Worm (Caenorhabditis elegans) whole organism, late embryonic: Measurements from ENCODE around the gene coq-8.

Experiments
- C08G9.2 ChIP-seq: sonication (generic microtip); optimal IDR thresholded peaks from 2 replicates; lab custom pipeline; 2016; ENCODE audit warnings: mild to moderate bottlenecking, missing genetic modification characterization, moderate library complexity, missing compliant biosample characterization
- C38D4.7 ChIP-seq: fragments of 200-800 bp; sonication (Bioruptor generic); optimal IDR thresholded peaks from 2 replicates; lab custom pipeline; 2018; ENCODE audit warnings: mild to moderate bottlenecking, missing genetic modification characterization, moderate library complexity, missing compliant biosample characterization
- T23F11.4 ChIP-seq: fragments of 200-800 bp; sonication (Bioruptor generic); optimal IDR thresholded peaks from 2 replicates; lab custom pipeline; 2018; ENCODE audit warnings: mild to moderate bottlenecking, missing genetic modification characterization, missing compliant biosample characterization
- Y22D7AL.16 ChIP-seq: sonication (generic microtip); optimal IDR thresholded peaks from 2 replicates; lab custom pipeline; 2016; ENCODE audit warnings: missing genetic modification characterization, missing compliant biosample characterization
- ama-1 ChIP-seq: fragments of 150-350 bp; optimal IDR thresholded peaks from 2 replicates; lab custom pipeline; 2014
- ceh-14 ChIP-seq: sonication (generic microtip); optimal IDR thresholded peaks from 2 replicates; lab custom pipeline; 2016; ENCODE audit warnings: missing genotype, missing genetic modification characterization, missing compliant biosample characterization
- ceh-18 ChIP-seq: sonication (generic microtip); optimal IDR thresholded peaks from 2 replicates; lab custom pipeline; 2016; ENCODE audit warnings: missing genetic modification characterization, missing compliant biosample characterization
- ceh-19 ChIP-seq: fragments of 200-800 bp; sonication (Bioruptor generic); optimal IDR thresholded peaks from 2 replicates; lab custom pipeline; 2018; ENCODE audit warnings: mild to moderate bottlenecking, missing genetic modification characterization, missing compliant biosample characterization
- ceh-2 ChIP-seq: sonication (generic microtip); optimal IDR thresholded peaks from 2 replicates; lab custom pipeline; 2016; ENCODE audit warnings: missing genotype, missing genetic modification characterization, missing compliant biosample characterization
- ceh-22 ChIP-seq: sonication (generic microtip); optimal IDR thresholded peaks from 2 replicates; lab custom pipeline; 2017; ENCODE audit warnings: missing biosample characterization, missing genetic modification characterization
- ceh-31 ChIP-seq: sonication (generic microtip); optimal IDR thresholded peaks from 2 replicates; lab custom pipeline; 2016; ENCODE audit warnings: missing genetic modification characterization, missing compliant biosample characterization
- ceh-45 ChIP-seq: fragments of 200-800 bp; sonication (Bioruptor generic); IDR thresholded peaks from 2 replicates; pipeline ENCODE4 v1.3.6; 2022; ENCODE audit warnings: missing genetic modification reagents, missing genetic modification characterization, missing compliant biosample characterization
- ceh-48 ChIP-seq: sonication (generic microtip); optimal IDR thresholded peaks from 2 replicates; lab custom pipeline; 2016; ENCODE audit warnings: missing genetic modification characterization, inconsistent platforms, missing compliant biosample characterization
- ceh-6 ChIP-seq: fragments of 200-800 bp; sonication (Bioruptor generic); optimal IDR thresholded peaks from 2 replicates; lab custom pipeline; 2018; ENCODE audit warnings: mild to moderate bottlenecking, missing genetic modification characterization, missing compliant biosample characterization
- dmd-4 ChIP-seq: sonication (generic microtip); optimal IDR thresholded peaks from 2 replicates; lab custom pipeline; 2016; ENCODE audit warnings: borderline replicate concordance, missing genetic modification characterization, missing compliant biosample characterization
- elt-2 ChIP-seq: sonication (generic microtip); optimal IDR thresholded peaks from 2 replicates; lab custom pipeline; 2016; ENCODE audit warnings: missing genetic modification reagents, missing genetic modification characterization, missing compliant biosample characterization
- ets-4 ChIP-seq: sonication (generic microtip); optimal IDR thresholded peaks from 2 replicates; lab custom pipeline; 2016; ENCODE audit warnings: missing genetic modification characterization, missing compliant biosample characterization
- eyg-1 ChIP-seq: sonication (generic microtip); optimal IDR thresholded peaks from 2 replicates; lab custom pipeline; 2016; ENCODE audit warnings: missing genotype, missing genetic modification characterization, missing compliant biosample characterization
- gmeb-2 ChIP-seq: sonication (generic microtip); optimal IDR thresholded peaks from 2 replicates; lab custom pipeline; 2016; ENCODE audit warnings: missing genetic modification characterization, inconsistent platforms, missing compliant biosample characterization
- hlh-13 ChIP-seq: fragments of 200-800 bp; sonication (Bioruptor generic); optimal IDR thresholded peaks from 2 replicates; lab custom pipeline; 2018; ENCODE audit warnings: mild to moderate bottlenecking, missing genetic modification characterization, missing compliant biosample characterization
- hlh-8 ChIP-seq: sonication (generic microtip); optimal IDR thresholded peaks from 2 replicates; lab custom pipeline; 2016; ENCODE audit warnings: missing genotype, missing genetic modification characterization, missing compliant biosample characterization
- lim-6 ChIP-seq: sonication (generic microtip); optimal IDR thresholded peaks from 2 replicates; lab custom pipeline; 2016; ENCODE audit warnings: missing genetic modification characterization, missing compliant biosample characterization
- lin-11 ChIP-seq: fragments of 200-800 bp; sonication (Bioruptor generic); optimal IDR thresholded peaks from 2 replicates; lab custom pipeline; 2018; ENCODE audit warnings: mild to moderate bottlenecking, missing genetic modification characterization, missing compliant biosample characterization
- mec-3 ChIP-seq: sonication (generic microtip); optimal IDR thresholded peaks from 2 replicates; lab custom pipeline; 2016; ENCODE audit warnings: borderline replicate concordance, missing genetic modification characterization, missing compliant biosample characterization
- npax-4 ChIP-seq: sonication (generic microtip); optimal IDR thresholded peaks from 2 replicates; lab custom pipeline; 2016; ENCODE audit warnings: missing genetic modification characterization, missing compliant biosample characterization
- pag-3 ChIP-seq: sonication (generic microtip); optimal IDR thresholded peaks from 2 replicates; lab custom pipeline; 2016; ENCODE audit warnings: missing compliant biosample characterization, missing genetic modification characterization, borderline replicate concordance
- pax-1 ChIP-seq: fragments of 150-350 bp; optimal IDR thresholded peaks from 2 replicates; lab custom pipeline; 2014; ENCODE audit warnings: missing biosample characterization, missing genetic modification characterization
- pha-2 ChIP-seq: sonication (generic microtip); optimal IDR thresholded peaks from 2 replicates; lab custom pipeline; 2017; ENCODE audit warnings: mild to moderate bottlenecking, missing genetic modification characterization, missing compliant biosample characterization
- pha-4 ChIP-seq: fragments of 150-350 bp; optimal IDR thresholded peaks from 2 replicates; lab custom pipeline; 2018; ENCODE audit warnings: missing biosample characterization, missing genetic modification reagents, missing genetic modification characterization
- pqm-1 ChIP-seq: sonication (generic microtip); optimal IDR thresholded peaks from 2 replicates; lab custom pipeline; 2016; ENCODE audit warnings: missing genetic modification characterization, missing compliant biosample characterization
- pros-1 ChIP-seq: fragments of 150-350 bp; optimal IDR thresholded peaks from 2 replicates; lab custom pipeline; 2014; ENCODE audit warnings: missing biosample characterization, missing genetic modification reagents, missing genetic modification characterization
- ref-2 ChIP-seq: sonication (generic microtip); optimal IDR thresholded peaks from 2 replicates; lab custom pipeline; 2016; ENCODE audit warnings: missing genetic modification characterization, missing compliant biosample characterization
- rnt-1 ChIP-seq: sonication (generic microtip); optimal IDR thresholded peaks from 2 replicates; lab custom pipeline; 2016; ENCODE audit warnings: missing genetic modification characterization, missing compliant biosample characterization
- sdc-2 ChIP-seq: sonication (generic microtip); optimal IDR thresholded peaks from 2 replicates; lab custom pipeline; 2016; ENCODE audit warnings: missing genotype, missing genetic modification characterization, missing compliant biosample characterization
- unc-3 ChIP-seq, 2 experiments: fragments of 200-800 bp in 1 of 2; sonication (Bioruptor generic) in 1 of 2; sonication (generic microtip) in 1 of 2; conservative IDR thresholded peaks in 1 of 2; optimal IDR thresholded peaks in 1 of 2; 2 replicates each; pipeline versions ENCODE4 v1.3.6 to Lab custom; 2016 to 2022; ENCODE audit warnings: missing compliant biosample characterization in 2 of 2, missing genetic modification characterization in 2 of 2, missing genetic modification reagents in 1 of 2
- unc-42 ChIP-seq: sonication (generic microtip); optimal IDR thresholded peaks from 2 replicates; lab custom pipeline; 2016; ENCODE audit warnings: missing genotype, missing genetic modification characterization, missing compliant biosample characterization
- unc-86 ChIP-seq: sonication (generic microtip); optimal IDR thresholded peaks from 2 replicates; lab custom pipeline; 2016; ENCODE audit warnings: missing genetic modification characterization, missing compliant biosample characterization
- zip-5 ChIP-seq: sonication (generic microtip); optimal IDR thresholded peaks from 2 replicates; lab custom pipeline; 2016; ENCODE audit warnings: missing genetic modification characterization, missing compliant biosample characterization

The coq-8 gene

DNA sequence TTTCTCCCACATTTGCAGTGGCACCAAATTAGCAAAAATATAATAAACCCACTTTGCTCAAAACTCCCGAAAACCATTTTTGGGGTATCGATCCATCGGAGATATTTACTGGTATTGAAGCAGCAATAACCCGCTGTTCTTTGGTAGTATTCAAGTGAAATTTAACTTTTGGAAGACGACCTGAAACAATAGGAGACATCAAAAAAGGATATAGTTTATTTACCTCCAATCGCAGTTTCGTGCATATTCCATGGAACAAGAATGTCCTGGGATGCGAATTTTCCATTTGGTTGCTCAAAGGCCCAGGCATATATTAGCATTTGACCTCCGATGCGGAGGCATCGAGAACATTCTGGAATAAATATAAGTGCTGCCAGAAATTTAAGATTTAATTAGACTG, 10.2 kb downstream of the coq-8 start:
- TF ChIP-seq pax-1 (tag; lab: Kevin White, UChicago) (no peak), dmd-4 (tag; lab: Kevin White, UChicago) (no peak), C38D4.7 (GFP tag; lab: Kevin White, UChicago) (no peak), ceh-48 (tag; lab: Kevin White, UChicago) (no peak), hlh-8 (no peak), Y22D7AL.16 (tag; lab: Kevin White, UChicago) (no peak), ets-4 (tag; lab: Kevin White, UChicago) (no peak)

DNA sequence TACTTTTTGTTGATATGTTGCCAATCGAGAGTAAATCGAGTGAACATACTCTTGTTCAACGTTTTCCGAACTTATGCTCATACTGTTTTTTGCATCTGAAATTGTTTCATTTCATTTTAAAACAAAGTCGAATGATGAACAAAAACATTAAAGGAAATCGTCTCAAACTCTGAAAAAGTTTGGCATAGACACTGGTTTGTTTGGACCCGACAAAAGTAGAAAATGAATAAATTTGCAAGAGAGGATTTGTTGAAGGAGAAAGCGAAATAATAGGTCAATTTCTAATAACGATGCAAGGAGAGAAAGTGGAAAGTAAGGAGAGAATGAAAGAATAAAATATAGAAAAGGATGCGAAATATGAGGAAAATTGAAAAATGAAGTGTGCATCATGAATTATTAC, 11.4 kb downstream of the coq-8 start, which contains the start of gene C35D10.12:
TSS of gene C35D10.12 (minus strand) at position 101 of the 400 bp plus-strand sequence.
- TF ChIP-seq pag-3 (tag; lab: Kevin White, UChicago) (no peak), pax-1 (tag; lab: Kevin White, UChicago) (no peak), dmd-4 (tag; lab: Kevin White, UChicago) (no peak), ama-1 (lab: Kevin White, UChicago) (no peak)

DNA sequence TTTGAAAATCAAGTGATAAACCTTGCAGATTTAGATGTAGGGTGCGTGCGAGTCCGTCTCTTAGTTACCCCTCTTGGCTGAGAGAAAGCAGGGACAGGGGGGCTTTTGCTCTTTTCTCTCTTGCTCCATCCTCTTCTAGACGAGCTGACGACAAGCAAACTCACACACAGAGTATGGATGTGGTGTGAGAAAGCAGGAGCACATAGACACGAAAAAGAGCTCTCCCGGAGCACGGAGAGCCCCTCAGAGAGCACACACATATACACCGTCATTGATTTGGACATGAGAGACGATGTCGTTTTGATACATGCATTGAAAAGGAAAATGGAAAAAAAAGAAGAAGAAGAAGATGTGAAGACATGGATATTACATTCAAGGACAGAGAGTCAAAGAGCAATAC, 12.4 kb downstream of the coq-8 start:
- TF ChIP-seq pha-4 (tag; lab: Kevin White, UChicago) (no peak), ceh-31 (peak; percentile 24), eyg-1 (tag; lab: Kevin White, UChicago) (no peak)

DNA sequence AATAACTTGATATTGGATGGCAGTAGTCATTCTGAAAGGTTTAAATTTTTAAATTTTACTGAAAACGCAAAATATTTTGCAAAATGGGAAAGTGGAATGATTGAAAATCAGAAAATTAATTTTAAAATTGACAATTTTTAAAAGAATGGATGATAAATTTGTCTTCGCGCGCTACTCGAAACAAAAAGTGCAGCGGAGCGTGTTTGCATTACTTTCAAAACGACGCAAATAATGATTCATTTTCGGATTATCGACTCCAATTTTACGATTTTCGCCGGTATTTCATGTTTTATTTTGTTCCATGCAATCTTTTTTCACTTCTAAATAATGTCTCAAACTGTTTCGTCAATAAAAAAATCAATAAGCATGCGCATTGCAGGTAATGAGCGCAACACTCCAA, 15.1 kb downstream of the coq-8 start, which contains the start of the genes tost-1 and arx-6:
TSS of gene tost-1 (minus strand) at position 31 of the 400 bp plus-strand sequence.
TSS of gene arx-6 (plus strand) at position 378 of the 400 bp plus-strand sequence.
- TF ChIP-seq rnt-1 (tag; lab: Kevin White, UChicago) (no peak), ceh-6 (GFP tag; lab: Kevin White, UChicago) (no peak), lim-6 (tag; lab: Kevin White, UChicago) (no peak), pros-1 (tag; lab: Kevin White, UChicago) (no peak), gmeb-2 (tag; lab: Kevin White, UChicago) (no peak), hlh-13 (GFP tag; lab: Kevin White, UChicago) (no peak), C08G9.2 (tag; lab: Kevin White, UChicago) (no peak), unc-42 (tag; lab: Kevin White, UChicago) (peak; percentile 22), unc-3 (GFP tag; conservative IDR thresholded peaks at IDR 0.05; lab: Robert Waterston, UW) (no peak), unc-3 (tag; optimal IDR thresholded peaks at IDR 0.05; lab: Kevin White, UChicago) (no peak), Y22D7AL.16 (tag; lab: Kevin White, UChicago) (no peak), elt-2 (peak; percentile 21), sdc-2 (tag; lab: Kevin White, UChicago) (no peak), lin-11 (tag; lab: Kevin White, UChicago) (no peak), pqm-1 (tag; lab: Kevin White, UChicago) (no peak)

DNA sequence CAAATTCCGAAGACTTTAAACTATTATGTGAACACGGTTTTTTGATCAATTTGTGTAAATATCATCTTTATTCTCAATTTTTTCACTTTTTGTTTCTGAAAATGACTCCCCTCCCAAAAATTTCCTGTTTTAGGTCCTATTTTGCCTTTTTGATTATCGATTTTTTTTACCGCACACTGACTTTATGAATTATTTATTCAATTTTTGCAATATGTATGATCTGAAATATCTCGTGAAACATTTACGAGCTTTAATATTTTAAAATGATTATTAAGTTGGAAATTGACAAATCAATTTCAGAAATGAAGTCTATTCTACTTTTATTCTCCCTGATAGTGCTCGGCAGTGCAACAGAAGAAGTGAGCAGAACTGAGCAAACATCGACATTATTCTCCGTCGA, 16.2 kb downstream of the coq-8 start, which contains the start of gene C35D10.1:
TSS of gene C35D10.1 (plus strand) at position 301 of the 400 bp plus-strand sequence.
- TF ChIP-seq sdc-2 (tag; lab: Kevin White, UChicago) (no peak), hlh-13 (GFP tag; lab: Kevin White, UChicago) (no peak), npax-4 (tag; lab: Kevin White, UChicago) (no peak), ceh-19 (no peak), zip-5 (tag; lab: Kevin White, UChicago) (no peak)

DNA sequence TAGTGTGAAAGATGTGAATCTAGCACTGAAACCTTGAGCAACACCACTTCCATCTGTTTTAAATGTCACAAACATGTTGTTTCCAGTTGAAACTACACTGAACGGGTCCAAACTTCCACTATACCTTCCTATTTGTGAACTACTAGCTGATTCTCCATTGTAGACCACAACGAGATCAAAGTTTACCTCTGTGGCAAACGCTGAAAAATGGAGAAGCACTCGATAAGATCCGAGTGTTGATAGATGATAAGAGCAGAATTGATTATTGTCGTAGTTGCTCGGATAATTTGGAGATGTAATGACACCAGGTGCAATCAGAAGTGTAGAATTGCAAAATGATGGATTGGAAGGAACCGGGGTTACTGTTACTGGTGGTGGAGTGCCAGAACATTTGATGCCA, 18.7 kb downstream of the coq-8 start:
- TF ChIP-seq ceh-2 (tag; lab: Kevin White, UChicago) (no peak), pha-2 (tag; lab: Kevin White, UChicago) (no peak), ama-1 (lab: Kevin White, UChicago) (no peak), dmd-4 (tag; lab: Kevin White, UChicago) (no peak), mec-3 (tag; lab: Kevin White, UChicago) (no peak), ceh-45 (GFP tag; lab: Robert Waterston, UW) (no peak), T23F11.4 (GFP tag; lab: Kevin White, UChicago) (no peak), C08G9.2 (tag; lab: Kevin White, UChicago) (no peak), ref-2 (no peak), unc-86 (tag; lab: Kevin White, UChicago) (no peak), ceh-18 (tag; lab: Kevin White, UChicago) (no peak), ceh-14 (tag; lab: Kevin White, UChicago) (no peak), ceh-22 (tag; lab: Kevin White, UChicago) (no peak)
